Worm (Caenorhabditis elegans): ENCODE data around the gene irld-48.

DNA sequence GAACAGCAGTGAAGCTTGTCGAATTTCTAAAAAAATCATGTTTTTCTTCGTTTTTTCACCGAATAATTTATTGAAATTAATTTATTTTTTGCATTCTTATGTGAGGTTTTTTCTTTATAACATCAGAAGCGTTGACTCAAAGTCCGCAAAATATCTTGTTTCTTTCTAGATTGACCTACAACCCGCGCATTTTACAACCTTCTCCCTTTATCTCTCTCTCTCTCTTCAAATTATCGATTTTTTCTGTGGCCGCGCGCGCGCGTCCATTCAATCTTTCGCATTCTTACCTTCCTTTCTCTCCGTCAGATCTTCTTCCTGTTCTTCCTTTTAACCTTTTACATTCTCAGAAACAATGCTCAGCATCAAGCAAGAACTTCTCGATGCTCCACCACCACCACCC, 49.6 kb downstream of the irld-48 start, which contains the start of gene lido-12:
- no peak for TF ChIP-seq nhr-21 (tag; optimal IDR thresholded peaks at IDR 0.05)
- no peak for TF ChIP-seq unc-55 (GFP tag; optimal IDR thresholded peaks at IDR 0.05)
- TF ChIP-seq gmeb-1 (tag; optimal IDR thresholded peaks at IDR 0.05), result no peak
- TF ChIP-seq nhr-237 (tag; optimal IDR thresholded peaks at IDR 0.05), result no peak
- TF ChIP-seq aly-2 (tag; optimal IDR thresholded peaks at IDR 0.05), result no peak
- no peak for TF ChIP-seq sma-9 (GFP tag; optimal IDR thresholded peaks at IDR 0.05)
- no peak for TF ChIP-seq sma-9 (tag; optimal IDR thresholded peaks at IDR 0.05)
- TF ChIP-seq fos-1 (tag; optimal IDR thresholded peaks at IDR 0.05), result no peak
- no peak for TF ChIP-seq ceh-16 (tag; optimal IDR thresholded peaks at IDR 0.05)
- TF ChIP-seq ama-1 (optimal IDR thresholded peaks at IDR 0.05), result no peak
- no peak for TF ChIP-seq mab-5 (tag; optimal IDR thresholded peaks at IDR 0.05)
